Fruit fly (Drosophila melanogaster) Kc167 (cell line): ENCODE data around the gene CG1635.

Experiments
- Myc ChIP-seq: fragments of >200 bp; optimal IDR thresholded peaks from 2 replicates; lab custom pipeline; 2017; ENCODE audit warnings: missing external identifiers
- Sin3A ChIP-seq: fragments of >200 bp; optimal IDR thresholded peaks from 2 replicates; lab custom pipeline; 2018; ENCODE audit warnings: missing external identifiers
- h ChIP-seq: fragments of >200 bp; optimal IDR thresholded peaks from 3 replicates; lab custom pipeline; 2018; ENCODE audit warnings: missing external identifiers
- insv ChIP-seq: fragments of >200 bp; optimal IDR thresholded peaks from 3 replicates; lab custom pipeline; 2018; ENCODE audit warnings: missing external identifiers
- psq ChIP-seq: fragments of >200 bp; optimal IDR thresholded peaks from 2 replicates; lab custom pipeline; 2017; ENCODE audit warnings: missing external identifiers
- ttk ChIP-seq: sonication (Bioruptor generic); optimal IDR thresholded peaks from 2 replicates; lab custom pipeline; 2017; ENCODE audit warnings: missing external identifiers

Gene CG1635

dm6 chr3R:31580032-31580431 lies 8.4 kb upstream of the CG1635 start:
- TF ChIP-seq Sin3A (lab: Kevin White, UChicago) = no peak
- TF ChIP-seq psq (lab: Kevin White, UChicago) = no peak
- TF ChIP-seq h (lab: Kevin White, UChicago) = no peak
- no peak for TF ChIP-seq ttk
- TF ChIP-seq insv (lab: Kevin White, UChicago) = no peak
- no peak for TF ChIP-seq Myc

dm6 chr3R:31580586-31580994 lies 7.9 kb upstream of the CG1635 start, which contains the start of the genes pygo and rod:
Gene pygo, minus strand, starts transcription at chr3R:31580699.
Gene rod, plus strand, starts transcription at chr3R:31580951.
- TF ChIP-seq h (lab: Kevin White, UChicago) (no peak), Myc (no peak), insv (lab: Kevin White, UChicago) (no peak), psq (lab: Kevin White, UChicago) (no peak)

- TF ChIP-seq ttk = no peak
- no peak for TF ChIP-seq h (lab: Kevin White, UChicago)
- no peak for TF ChIP-seq insv (lab: Kevin White, UChicago)
- no peak for TF ChIP-seq Sin3A (lab: Kevin White, UChicago)
- TF ChIP-seq Myc = no peak
- no peak for TF ChIP-seq psq (lab: Kevin White, UChicago)
Observed at dm6 chr3R:31590281-31590680, 1.8 kb downstream of the CG1635 start, which contains the start of gene CG1638. Gene CG1638, plus strand, starts transcription at chr3R:31590581.

- TF ChIP-seq insv (lab: Kevin White, UChicago) (no peak), h (lab: Kevin White, UChicago) (no peak), Sin3A (lab: Kevin White, UChicago) (no peak), Myc (no peak), ttk (no peak), psq (lab: Kevin White, UChicago) (no peak)
Observed at dm6 chr3R:31592256-31592879, 3.9 kb downstream of the CG1635 start, which contains the start of gene CG1774. Gene CG1774, plus strand, starts transcription at chr3R:31592803.

dm6 chr3R:31596071-31596883 lies 7.8 kb downstream of the CG1635 start, which contains the start of gene RpL6:
Gene RpL6, minus strand, starts transcription at chr3R:31596204.
- TF ChIP-seq Sin3A (lab: Kevin White, UChicago) = no peak
- no peak for TF ChIP-seq Myc
- TF ChIP-seq h (lab: Kevin White, UChicago) = no peak
- no peak for TF ChIP-seq insv (lab: Kevin White, UChicago)
- TF ChIP-seq psq (lab: Kevin White, UChicago) = no peak
- no peak for TF ChIP-seq ttk

dm6 chr3R:31597736-31598431 lies 9.4 kb downstream of the CG1635 start:
- TF ChIP-seq insv (lab: Kevin White, UChicago) (no peak), psq (lab: Kevin White, UChicago) (no peak), ttk (no peak), Myc (no peak), h (lab: Kevin White, UChicago) (no peak), Sin3A (lab: Kevin White, UChicago) (no peak)

- TF ChIP-seq h (lab: Kevin White, UChicago) = no peak
- no peak for TF ChIP-seq psq (lab: Kevin White, UChicago)
- no peak for TF ChIP-seq Sin3A (lab: Kevin White, UChicago)
- TF ChIP-seq Myc = no peak
- no peak for TF ChIP-seq ttk
- TF ChIP-seq insv (lab: Kevin White, UChicago) = no peak
Observed at dm6 chr3R:31599538-31600313, 11.3 kb downstream of the CG1635 start.

- TF ChIP-seq psq (lab: Kevin White, UChicago) (no peak), insv (lab: Kevin White, UChicago) (no peak), Myc (no peak), h (lab: Kevin White, UChicago) (no peak), Sin3A (lab: Kevin White, UChicago) (no peak), ttk (no peak)
Observed at dm6 chr3R:31603246-31603645, 14.8 kb downstream of the CG1635 start.

dm6 chr3R:31603655-31604054 lies 15.2 kb downstream of the CG1635 start:
- no peak for TF ChIP-seq insv (lab: Kevin White, UChicago)
- TF ChIP-seq h (lab: Kevin White, UChicago) = no peak
- no peak for TF ChIP-seq psq (lab: Kevin White, UChicago)
- TF ChIP-seq Sin3A (lab: Kevin White, UChicago) = no peak
- no peak for TF ChIP-seq ttk
- TF ChIP-seq Myc = no peak

dm6 chr3R:31604409-31605116 lies 16.1 kb downstream of the CG1635 start:
- TF ChIP-seq h (lab: Kevin White, UChicago) (no peak), Sin3A (lab: Kevin White, UChicago) (no peak), ttk (no peak), insv (lab: Kevin White, UChicago) (no peak), psq (lab: Kevin White, UChicago) (no peak), Myc (no peak)
